Fruit fly (Drosophila melanogaster): ENCODE results near the gene CG4872.
A peak's percentile ranks its signal among the peaks of the same experiment; 100 is the strongest.

CG4872 gene

dm6 chrX:16867622-16868021 lies 13.5 kb upstream of the CG4872 start (continued):
- TF ChIP-seq CG9817 (tag; optimal IDR thresholded peaks at IDR 0.05): no peak
- no peak for TF ChIP-seq zen (tag; optimal IDR thresholded peaks at IDR 0.05)
- TF ChIP-seq mirr (GFP tag; optimal IDR thresholded peaks at IDR 0.05): no peak
- TF ChIP-seq crc (GFP tag; optimal IDR thresholded peaks at IDR 0.05): no peak
- TF ChIP-seq otp (GFP tag; IDR thresholded peaks at IDR 0.05): no peak
- TF ChIP-seq twi (tag; optimal IDR thresholded peaks at IDR 0.05): no peak
- no peak for TF ChIP-seq CG8089 (GFP tag; optimal IDR thresholded peaks at IDR 0.05)
- no peak for TF ChIP-seq eve (GFP tag; optimal IDR thresholded peaks at IDR 0.05)
- no peak for TF ChIP-seq Six4 (GFP tag; optimal IDR thresholded peaks at IDR 0.05)
- no peak for TF ChIP-seq Oaz (GFP tag; IDR thresholded peaks at IDR 0.05)
- no peak for TF ChIP-seq pum (GFP tag; optimal IDR thresholded peaks at IDR 0.05)
- TF ChIP-seq gce (GFP tag; IDR thresholded peaks at IDR 0.05): no peak
- no peak for TF ChIP-seq CG31388 (GFP tag; optimal IDR thresholded peaks at IDR 0.05)
- no peak for TF ChIP-seq dan (GFP tag; IDR thresholded peaks at IDR 0.05)
- TF ChIP-seq CG9437 (GFP tag; optimal IDR thresholded peaks at IDR 0.05): no peak
- TF ChIP-seq CG3726 (GFP tag; IDR thresholded peaks at IDR 0.05): no peak
- TF ChIP-seq p53 (GFP tag; optimal IDR thresholded peaks at IDR 0.05): no peak
- no peak for TF ChIP-seq usp (GFP tag; optimal IDR thresholded peaks at IDR 0.05)
- TF ChIP-seq sens-2 (GFP tag; IDR thresholded peaks at IDR 0.05): no peak
- TF ChIP-seq lab (GFP tag; optimal IDR thresholded peaks at IDR 0.05): no peak
- TF ChIP-seq CG15601 (tag; optimal IDR thresholded peaks at IDR 0.05): no peak
- TF ChIP-seq Antp (GFP tag; optimal IDR thresholded peaks at IDR 0.05): peak; percentile 5
- no peak for TF ChIP-seq CG1024 (GFP tag; IDR thresholded peaks at IDR 0.05)
- TF ChIP-seq CG12769 (tag; optimal IDR thresholded peaks at IDR 0.05): no peak
- no peak for TF ChIP-seq ab (GFP tag; optimal IDR thresholded peaks at IDR 0.05)
- no peak for TF ChIP-seq CG4424 (GFP tag; optimal IDR thresholded peaks at IDR 0.05)
- TF ChIP-seq Eip74EF (GFP tag; optimal IDR thresholded peaks at IDR 0.05): peak in 1 of 2 experiments; percentile 5
- TF ChIP-seq vvl (GFP tag; IDR thresholded peaks at IDR 0.05): peak; percentile 68
- no peak for TF ChIP-seq dm (GFP tag; optimal IDR thresholded peaks at IDR 0.05)
- TF ChIP-seq CG13624 (GFP tag; optimal IDR thresholded peaks at IDR 0.05): no peak
- TF ChIP-seq Dp (GFP tag; optimal IDR thresholded peaks at IDR 0.05): no peak
- TF ChIP-seq Dbx (GFP tag; IDR thresholded peaks at IDR 0.05): no peak
- no peak for TF ChIP-seq lilli (GFP tag; optimal IDR thresholded peaks at IDR 0.05)
- TF ChIP-seq CG9932 (GFP tag; IDR thresholded peaks at IDR 0.05): no peak
- no peak for TF ChIP-seq CG15696 (tag; optimal IDR thresholded peaks at IDR 0.05)
- no peak for TF ChIP-seq tin (GFP tag; optimal IDR thresholded peaks at IDR 0.05)
- peak; percentile 40 for TF ChIP-seq CG13424 (tag; optimal IDR thresholded peaks at IDR 0.05)
- TF ChIP-seq CG17359 (tag; optimal IDR thresholded peaks at IDR 0.05): peak; percentile 33
- no peak for TF ChIP-seq lola (GFP tag; optimal IDR thresholded peaks at IDR 0.05)
- TF ChIP-seq crol (GFP tag; IDR thresholded peaks at IDR 0.05): no peak
- no peak for TF ChIP-seq Asciz (GFP tag; optimal IDR thresholded peaks at IDR 0.05)
- no peak for TF ChIP-seq wdn (GFP tag; IDR thresholded peaks at IDR 0.05)
- no peak for TF ChIP-seq scrt (GFP tag; optimal IDR thresholded peaks at IDR 0.05)
- no peak for TF ChIP-seq Opbp (GFP tag; IDR thresholded peaks at IDR 0.05; ENCODE audit: partially characterized antibody)
- TF ChIP-seq dmrt11E (tag; optimal IDR thresholded peaks at IDR 0.05): no peak
- TF ChIP-seq esg (GFP tag; conservative IDR thresholded peaks at IDR 0.05): 0 out of 2 replicates have a peak, but pooled peaks have one; percentile 6
- TF ChIP-seq Elba2 (GFP tag; optimal IDR thresholded peaks at IDR 0.05): no peak
- TF ChIP-seq CG3163 (GFP tag; optimal IDR thresholded peaks at IDR 0.05): no peak
- TF ChIP-seq sd (tag; optimal IDR thresholded peaks at IDR 0.05): no peak
- no peak for TF ChIP-seq chm (GFP tag; IDR thresholded peaks at IDR 0.05)
- no peak for TF ChIP-seq CG1529 (GFP tag; optimal IDR thresholded peaks at IDR 0.05)
- TF ChIP-seq Atf6 (GFP tag; IDR thresholded peaks at IDR 0.05): no peak
- TF ChIP-seq Tbp (GFP tag; optimal IDR thresholded peaks at IDR 0.05): no peak
